Worm (Caenorhabditis elegans) whole organism, young adult: ENCODE measurements around the gene aexr-3.

Experiments used
- B0019.2 ChIP-seq: fragments of 200-800 bp; sonication (Bioruptor generic); conservative IDR thresholded peaks from 2 replicates; pipeline ENCODE4 v1.3.6; 2022; ENCODE audit warnings: missing genetic modification reagents, missing genetic modification characterization, missing compliant biosample characterization
- B0261.1 ChIP-seq: sonication (generic microtip); optimal IDR thresholded peaks from 2 replicates; lab custom pipeline; 2016; ENCODE audit warnings: mild to moderate bottlenecking, missing genetic modification characterization, moderate library complexity, missing compliant biosample characterization
- F10E7.11 ChIP-seq: sonication (generic microtip); optimal IDR thresholded peaks from 2 replicates; lab custom pipeline; 2017; ENCODE audit warnings: mild to moderate bottlenecking, missing genetic modification characterization, moderate library complexity, missing compliant biosample characterization
- K11D2.4 ChIP-seq: fragments of 200-800 bp; sonication (Bioruptor generic); IDR thresholded peaks from 2 replicates; pipeline ENCODE4 v1.3.6; 2022; ENCODE audit warnings: missing genetic modification reagents, missing genetic modification characterization, missing compliant biosample characterization
- akir-1 ChIP-seq: fragments of 200-800 bp; sonication (Bioruptor generic); optimal IDR thresholded peaks from 2 replicates; lab custom pipeline; 2018; ENCODE audit warnings: mild to moderate bottlenecking, missing genetic modification characterization, moderate library complexity, missing compliant biosample characterization
- ama-1 ChIP-seq, 3 experiments: fragments of 150-350 bp in 1 of 3; sonication (generic microtip) in 2 of 3; optimal IDR thresholded peaks; 2 replicates each; lab custom pipeline; 2014 to 2018; ENCODE audit warnings: missing biosample characterization in 2 of 3, missing genetic modification characterization in 2 of 3, missing genetic modification reagents in 2 of 3
- attf-3 ChIP-seq: fragments of 200-800 bp; sonication (Bioruptor generic); conservative IDR thresholded peaks from 2 replicates; pipeline ENCODE4 v1.3.6; 2022; ENCODE audit warnings: missing genetic modification reagents, missing genetic modification characterization, missing compliant biosample characterization
- bed-2 ChIP-seq: fragments of 200-800 bp; sonication (Bioruptor generic); IDR thresholded peaks from 2 replicates; pipeline ENCODE4 v1.3.6; 2022; ENCODE audit warnings: missing genetic modification reagents, missing genetic modification characterization, missing compliant biosample characterization
- lin-40 ChIP-seq: sonication (generic microtip); optimal IDR thresholded peaks from 2 replicates; lab custom pipeline; 2016; ENCODE audit warnings: missing genetic modification characterization, mild to moderate bottlenecking, missing compliant biosample characterization, missing genotype, missing genetic modification reagents
- nhr-120 ChIP-seq: fragments of 200-800 bp; sonication (Bioruptor generic); IDR thresholded peaks from 2 replicates; pipeline ENCODE4 v1.3.6; 2022; ENCODE audit warnings: missing genetic modification characterization, missing compliant biosample characterization
- nhr-27 ChIP-seq: fragments of 200-800 bp; sonication (Bioruptor generic); optimal IDR thresholded peaks from 2 replicates; lab custom pipeline; 2018; ENCODE audit warnings: mild to moderate bottlenecking, missing genetic modification characterization, moderate library complexity, missing compliant biosample characterization
- pbrm-1 ChIP-seq: fragments of 200-800 bp; sonication (Bioruptor generic); IDR thresholded peaks from 2 replicates; pipeline ENCODE4 v1.3.6; 2022; ENCODE audit warnings: missing genetic modification reagents, missing genetic modification characterization, missing compliant biosample characterization

ce11 chrX:8952007-8952406 lies 9.0 kb downstream of the aexr-3 start:
- TF ChIP-seq lin-40 (tag; lab: Kevin White, UChicago): no peak
- no peak for TF ChIP-seq akir-1
- no peak for TF ChIP-seq ama-1 (optimal IDR thresholded peaks at IDR 0.05; lab: Kevin White, UChicago)
- TF ChIP-seq ama-1 (GFP tag; optimal IDR thresholded peaks at IDR 0.05; lab: Kevin White, UChicago): no peak
- TF ChIP-seq F10E7.11: no peak
- TF ChIP-seq attf-3 (GFP tag; lab: Robert Waterston, UW): no peak
- no peak for TF ChIP-seq nhr-27 (tag; lab: Kevin White, UChicago)
- no peak for TF ChIP-seq bed-2 (GFP tag; lab: Robert Waterston, UW)
- no peak for TF ChIP-seq B0019.2 (GFP tag; lab: Robert Waterston, UW)
- no peak for TF ChIP-seq pbrm-1
- no peak for TF ChIP-seq B0261.1 (tag; lab: Kevin White, UChicago)
- TF ChIP-seq K11D2.4 (GFP tag; lab: Robert Waterston, UW): no peak
- TF ChIP-seq nhr-120: no peak
